Worm (Caenorhabditis elegans) whole organism, L2 larva: Measurements from ENCODE around the gene T05H10.8.

Source experiments
- C34F6.9 ChIP-seq: fragments of 150-350 bp; optimal IDR thresholded peaks from 2 replicates; lab custom pipeline; 2014; ENCODE audit warnings: missing biosample characterization, missing genetic modification characterization
- F13H6.1 ChIP-seq: sonication (generic microtip); optimal IDR thresholded peaks from 2 replicates; lab custom pipeline; 2016; ENCODE audit warnings: missing genetic modification characterization, missing compliant biosample characterization
- alr-1 ChIP-seq: fragments of 150-350 bp; optimal IDR thresholded peaks from 2 replicates; lab custom pipeline; 2014; ENCODE audit warnings: missing biosample characterization, missing genetic modification characterization
- ama-1 ChIP-seq: fragments of 150-350 bp; optimal IDR thresholded peaks from 2 replicates; lab custom pipeline; 2018; ENCODE audit warnings: inconsistent platforms
- blmp-1 ChIP-seq: sonication (generic microtip); optimal IDR thresholded peaks from 2 replicates; lab custom pipeline; 2017; ENCODE audit warnings: missing genetic modification characterization, mild to moderate bottlenecking, missing compliant biosample characterization, antibody characterized with exemption, moderate library complexity; ENCODE audit not compliant: insufficient read depth
- ceh-16 ChIP-seq: fragments of 150-350 bp; optimal IDR thresholded peaks from 2 replicates; lab custom pipeline; 2014; ENCODE audit warnings: missing biosample characterization, missing genetic modification characterization
- ceh-82 ChIP-seq: fragments of 150-350 bp; optimal IDR thresholded peaks from 2 replicates; lab custom pipeline; 2014; ENCODE audit warnings: missing biosample characterization, missing genetic modification characterization
- crh-2 ChIP-seq: sonication (generic microtip); optimal IDR thresholded peaks from 2 replicates; lab custom pipeline; 2017; ENCODE audit warnings: missing biosample characterization, missing genetic modification characterization
- dmd-4 ChIP-seq: sonication (generic microtip); optimal IDR thresholded peaks from 2 replicates; lab custom pipeline; 2017; ENCODE audit warnings: missing biosample characterization, missing genetic modification characterization
- egl-27 ChIP-seq: sonication (generic microtip); optimal IDR thresholded peaks from 3 replicates; lab custom pipeline; 2017; ENCODE audit warnings: missing biosample characterization, missing genetic modification reagents, missing genetic modification characterization
- elt-1 ChIP-seq: fragments of 150-350 bp; optimal IDR thresholded peaks from 2 replicates; lab custom pipeline; 2014; ENCODE audit warnings: missing biosample characterization, missing genetic modification characterization
- elt-3 ChIP-seq: sonication (generic microtip); optimal IDR thresholded peaks from 2 replicates; lab custom pipeline; 2017; ENCODE audit warnings: missing biosample characterization, missing genetic modification characterization
- fos-1 ChIP-seq: fragments of 150-350 bp; optimal IDR thresholded peaks from 2 replicates; lab custom pipeline; 2014; ENCODE audit warnings: missing biosample characterization, missing genetic modification characterization
- gmeb-1 ChIP-seq: fragments of 150-350 bp; optimal IDR thresholded peaks from 2 replicates; lab custom pipeline; 2014; ENCODE audit warnings: missing biosample characterization, missing genetic modification characterization
- lin-13 ChIP-seq: fragments of 150-350 bp; optimal IDR thresholded peaks from 2 replicates; lab custom pipeline; 2014; ENCODE audit warnings: missing biosample characterization, missing genetic modification reagents, missing genetic modification characterization
- lin-39 ChIP-seq: fragments of 150-350 bp; optimal IDR thresholded peaks from 2 replicates; lab custom pipeline; 2014; ENCODE audit warnings: missing biosample characterization, missing genetic modification reagents, missing genetic modification characterization
- lsy-2 ChIP-seq, 2 experiments: fragments of 150-350 bp in 1 of 2; sonication (generic microtip) in 1 of 2; optimal IDR thresholded peaks; 2 replicates each; lab custom pipeline; 2014 to 2017; ENCODE audit warnings: missing biosample characterization in 2 of 2, missing genetic modification characterization in 2 of 2
- mbf-1 ChIP-seq: sonication (generic microtip); optimal IDR thresholded peaks from 2 replicates; lab custom pipeline; 2017; ENCODE audit warnings: missing biosample characterization, missing genetic modification characterization
- mdl-1 ChIP-seq, 2 experiments: fragments of 150-350 bp in 1 of 2; sonication (generic microtip) in 1 of 2; optimal IDR thresholded peaks; 2 replicates each; lab custom pipeline; 2017; ENCODE audit warnings: missing biosample characterization in 2 of 2, missing genetic modification characterization in 2 of 2
- nhr-11 ChIP-seq: fragments of 150-350 bp; optimal IDR thresholded peaks from 2 replicates; lab custom pipeline; 2014; ENCODE audit warnings: missing biosample characterization, missing genetic modification characterization
- nhr-12 ChIP-seq: fragments of 150-350 bp; optimal IDR thresholded peaks from 2 replicates; lab custom pipeline; 2014; ENCODE audit warnings: missing biosample characterization, missing genetic modification characterization
- nhr-129 ChIP-seq: fragments of 150-350 bp; optimal IDR thresholded peaks from 2 replicates; lab custom pipeline; 2014; ENCODE audit warnings: missing biosample characterization, missing genetic modification characterization
- nhr-21 ChIP-seq: fragments of 150-350 bp; optimal IDR thresholded peaks from 2 replicates; lab custom pipeline; 2014; ENCODE audit warnings: missing biosample characterization, missing genetic modification characterization
- nhr-23 ChIP-seq: fragments of 150-350 bp; optimal IDR thresholded peaks from 2 replicates; lab custom pipeline; 2014; ENCODE audit warnings: missing biosample characterization, missing genetic modification reagents, missing genetic modification characterization
- nhr-25 ChIP-seq: fragments of 150-350 bp; sonication (generic microtip); optimal IDR thresholded peaks from 3 replicates; lab custom pipeline; 2014; ENCODE audit warnings: missing biosample characterization, missing genetic modification characterization
- nhr-6 ChIP-seq: fragments of 150-350 bp; optimal IDR thresholded peaks from 2 replicates; lab custom pipeline; 2014; ENCODE audit warnings: missing biosample characterization, missing genetic modification characterization
- skn-1 ChIP-seq: sonication (generic microtip); optimal IDR thresholded peaks from 2 replicates; lab custom pipeline; 2017; ENCODE audit warnings: missing biosample characterization, missing genetic modification characterization
- sma-3 ChIP-seq: sonication (generic microtip); optimal IDR thresholded peaks from 2 replicates; lab custom pipeline; 2016; ENCODE audit warnings: missing genetic modification reagents, missing genetic modification characterization, missing compliant biosample characterization
- sma-9 ChIP-seq, 2 experiments: fragments of 150-350 bp in 1 of 2; sonication (generic microtip) in 1 of 2; optimal IDR thresholded peaks; 2 replicates each; lab custom pipeline; 2014 to 2016; ENCODE audit warnings: missing genetic modification characterization in 2 of 2, mild to moderate bottlenecking in 1 of 2, missing biosample characterization in 1 of 2, missing compliant biosample characterization in 1 of 2, missing genetic modification reagents in 1 of 2, moderate library complexity in 1 of 2
- snpc-4 ChIP-seq: fragments of 150-350 bp; optimal IDR thresholded peaks from 2 replicates; lab custom pipeline; 2014; ENCODE audit warnings: missing biosample characterization, missing genetic modification characterization
- unc-39 ChIP-seq: fragments of 150-350 bp; optimal IDR thresholded peaks from 2 replicates; lab custom pipeline; 2014; ENCODE audit warnings: missing biosample characterization, missing genetic modification characterization
- unc-55 ChIP-seq: fragments of 150-350 bp; sonication (generic microtip); optimal IDR thresholded peaks from 3 replicates; lab custom pipeline; 2014; ENCODE audit warnings: missing biosample characterization, missing genetic modification reagents, missing genetic modification characterization
- unc-62 ChIP-seq: fragments of 150-350 bp; optimal IDR thresholded peaks from 2 replicates; lab custom pipeline; 2014; ENCODE audit warnings: missing biosample characterization, missing genetic modification reagents, missing genetic modification characterization
- zag-1 ChIP-seq: fragments of 150-350 bp; optimal IDR thresholded peaks from 2 replicates; lab custom pipeline; 2014; ENCODE audit warnings: missing biosample characterization, missing genetic modification characterization
- ztf-11 ChIP-seq: sonication (generic microtip); optimal IDR thresholded peaks from 2 replicates; lab custom pipeline; 2017; ENCODE audit warnings: missing biosample characterization, missing genetic modification characterization
- ztf-4 ChIP-seq: fragments of 150-350 bp; optimal IDR thresholded peaks from 2 replicates; lab custom pipeline; 2014; ENCODE audit warnings: missing biosample characterization, missing genetic modification characterization

T05H10.8 gene

ce11 chrII:8091528-8091927 lies 32.7 kb downstream of the T05H10.8 start:
- TF ChIP-seq ama-1 (lab: Kevin White, UChicago): peak; percentile 84
- TF ChIP-seq lin-13 (GFP tag; lab: Kevin White, UChicago): peak; percentile 71
- no peak for TF ChIP-seq mbf-1 (tag; lab: Kevin White, UChicago)
- peak; percentile 63 for TF ChIP-seq F13H6.1 (tag; lab: Kevin White, UChicago)
- TF ChIP-seq sma-9 (GFP tag; optimal IDR thresholded peaks at IDR 0.05; lab: Kevin White, UChicago): peak; percentile 67
- no peak for TF ChIP-seq sma-9 (tag; optimal IDR thresholded peaks at IDR 0.05; lab: Kevin White, UChicago)
- no peak for TF ChIP-seq nhr-12
- peak; percentile 55 for TF ChIP-seq nhr-21
- no peak for TF ChIP-seq nhr-11 (tag; lab: Kevin White, UChicago)
- TF ChIP-seq fos-1 (tag; lab: Kevin White, UChicago): peak; percentile 78
- TF ChIP-seq lsy-2 (tag; optimal IDR thresholded peaks at IDR 0.05; lab: Kevin White, UChicago): peak; percentile 51
- no peak for TF ChIP-seq elt-3 (tag; lab: Kevin White, UChicago)
- TF ChIP-seq egl-27 (tag; lab: Kevin White, UChicago): peak; percentile 63
- TF ChIP-seq elt-1 (tag; lab: Kevin White, UChicago): no peak
- TF ChIP-seq nhr-6 (tag; lab: Kevin White, UChicago): no peak
- TF ChIP-seq ceh-82 (tag; lab: Kevin White, UChicago): no peak
- TF ChIP-seq snpc-4 (tag; lab: Kevin White, UChicago): peak; percentile 98
- peak; percentile 18 for TF ChIP-seq C34F6.9
- peak; percentile 69 for TF ChIP-seq crh-2 (tag; lab: Kevin White, UChicago)
- TF ChIP-seq nhr-129 (tag; lab: Kevin White, UChicago): peak; percentile 85
- TF ChIP-seq sma-3 (GFP tag; lab: Kevin White, UChicago): peak; percentile 84
- peak; percentile 64 for TF ChIP-seq unc-55 (GFP tag; lab: Kevin White, UChicago)
- peak; percentile 14 for TF ChIP-seq skn-1 (tag; lab: Kevin White, UChicago)
- peak; percentile 59 for TF ChIP-seq nhr-25 (tag; lab: Kevin White, UChicago)
- peak; percentile 12 for TF ChIP-seq ceh-16 (tag; lab: Kevin White, UChicago)
- TF ChIP-seq dmd-4 (tag; lab: Kevin White, UChicago): no peak
- TF ChIP-seq gmeb-1 (tag; lab: Kevin White, UChicago): peak; percentile 74
- peak; percentile 28 for TF ChIP-seq blmp-1
- TF ChIP-seq mdl-1 (tag; optimal IDR thresholded peaks at IDR 0.05; lab: Kevin White, UChicago): peak; percentile 24 to 34
- no peak for TF ChIP-seq unc-39 (tag; lab: Kevin White, UChicago)

ce11 chrII:8092537-8092936 lies 33.7 kb downstream of the T05H10.8 start, which contains the start of gene ltd-1:
Gene ltd-1, minus strand, starts transcription at chrII:8092754.
- TF ChIP-seq nhr-6 (tag; lab: Kevin White, UChicago): no peak
- no peak for TF ChIP-seq skn-1 (tag; lab: Kevin White, UChicago)
- no peak for TF ChIP-seq unc-55 (GFP tag; lab: Kevin White, UChicago)
- no peak for TF ChIP-seq lsy-2 (tag; optimal IDR thresholded peaks at IDR 0.05; lab: Kevin White, UChicago)
- no peak for TF ChIP-seq sma-3 (GFP tag; lab: Kevin White, UChicago)
- no peak for TF ChIP-seq alr-1
- no peak for TF ChIP-seq blmp-1
- no peak for TF ChIP-seq egl-27 (tag; lab: Kevin White, UChicago)
- TF ChIP-seq unc-39 (tag; lab: Kevin White, UChicago): no peak
- TF ChIP-seq elt-3 (tag; lab: Kevin White, UChicago): no peak
- TF ChIP-seq C34F6.9: no peak
- TF ChIP-seq unc-62 (GFP tag; lab: Kevin White, UChicago): no peak
- TF ChIP-seq ceh-82 (tag; lab: Kevin White, UChicago): no peak
- TF ChIP-seq mbf-1 (tag; lab: Kevin White, UChicago): no peak
- no peak for TF ChIP-seq crh-2 (tag; lab: Kevin White, UChicago)
- no peak for TF ChIP-seq zag-1
- TF ChIP-seq ztf-11: no peak
- TF ChIP-seq ztf-4 (tag; lab: Kevin White, UChicago): no peak
- TF ChIP-seq F13H6.1 (tag; lab: Kevin White, UChicago): no peak
- TF ChIP-seq, all 48 proteins: peak for 0

ce11 chrII:8093283-8093682 lies 34.4 kb downstream of the T05H10.8 start:
- no peak for TF ChIP-seq blmp-1
- no peak for TF ChIP-seq C34F6.9
- TF ChIP-seq ama-1 (lab: Kevin White, UChicago): no peak
- TF ChIP-seq alr-1: no peak
- no peak for TF ChIP-seq lin-39 (tag; lab: Kevin White, UChicago)
- no peak for TF ChIP-seq nhr-23 (tag; lab: Kevin White, UChicago)
- no peak for TF ChIP-seq nhr-11 (tag; lab: Kevin White, UChicago)
